Worm (Caenorhabditis elegans) whole organism, L2 larva: Measurements from ENCODE around the gene F22F1.2.

Experiments
- C34F6.9 ChIP-seq: fragments of 150-350 bp; optimal IDR thresholded peaks from 2 replicates; lab custom pipeline; 2014; ENCODE audit warnings: missing biosample characterization, missing genetic modification characterization
- F13H6.1 ChIP-seq: sonication (generic microtip); optimal IDR thresholded peaks from 2 replicates; lab custom pipeline; 2016; ENCODE audit warnings: missing genetic modification characterization, missing compliant biosample characterization
- R02D3.7 ChIP-seq: fragments of 150-350 bp; optimal IDR thresholded peaks from 2 replicates; lab custom pipeline; 2014; ENCODE audit warnings: missing biosample characterization, missing genetic modification characterization
- Y55F3AM.14 ChIP-seq: fragments of 200-800 bp; sonication (Bioruptor generic); optimal IDR thresholded peaks from 2 replicates; lab custom pipeline; 2018; ENCODE audit warnings: mild to moderate bottlenecking, missing genetic modification characterization, missing compliant biosample characterization
- ZK546.5 ChIP-seq: sonication (generic microtip); optimal IDR thresholded peaks from 2 replicates; lab custom pipeline; 2017; ENCODE audit warnings: missing biosample characterization, missing genetic modification characterization
- alr-1 ChIP-seq: fragments of 150-350 bp; optimal IDR thresholded peaks from 2 replicates; lab custom pipeline; 2014; ENCODE audit warnings: missing biosample characterization, missing genetic modification characterization
- aly-2 ChIP-seq: fragments of 150-350 bp; optimal IDR thresholded peaks from 2 replicates; lab custom pipeline; 2014; ENCODE audit warnings: missing biosample characterization, missing genetic modification characterization
- ama-1 ChIP-seq: fragments of 150-350 bp; optimal IDR thresholded peaks from 2 replicates; lab custom pipeline; 2018; ENCODE audit warnings: inconsistent platforms
- blmp-1 ChIP-seq: sonication (generic microtip); optimal IDR thresholded peaks from 2 replicates; lab custom pipeline; 2017; ENCODE audit warnings: missing genetic modification characterization, mild to moderate bottlenecking, missing compliant biosample characterization, antibody characterized with exemption, moderate library complexity; ENCODE audit not compliant: insufficient read depth
- ceh-16 ChIP-seq: fragments of 150-350 bp; optimal IDR thresholded peaks from 2 replicates; lab custom pipeline; 2014; ENCODE audit warnings: missing biosample characterization, missing genetic modification characterization
- crh-2 ChIP-seq: sonication (generic microtip); optimal IDR thresholded peaks from 2 replicates; lab custom pipeline; 2017; ENCODE audit warnings: missing biosample characterization, missing genetic modification characterization
- dmd-4 ChIP-seq: sonication (generic microtip); optimal IDR thresholded peaks from 2 replicates; lab custom pipeline; 2017; ENCODE audit warnings: missing biosample characterization, missing genetic modification characterization
- elt-3 ChIP-seq: sonication (generic microtip); optimal IDR thresholded peaks from 2 replicates; lab custom pipeline; 2017; ENCODE audit warnings: missing biosample characterization, missing genetic modification characterization
- gmeb-1 ChIP-seq: fragments of 150-350 bp; optimal IDR thresholded peaks from 2 replicates; lab custom pipeline; 2014; ENCODE audit warnings: missing biosample characterization, missing genetic modification characterization
- lin-13 ChIP-seq: fragments of 150-350 bp; optimal IDR thresholded peaks from 2 replicates; lab custom pipeline; 2014; ENCODE audit warnings: missing biosample characterization, missing genetic modification reagents, missing genetic modification characterization
- lsy-2 ChIP-seq, 2 experiments: fragments of 150-350 bp in 1 of 2; sonication (generic microtip) in 1 of 2; optimal IDR thresholded peaks; 2 replicates each; lab custom pipeline; 2014 to 2017; ENCODE audit warnings: missing biosample characterization in 2 of 2, missing genetic modification characterization in 2 of 2
- mab-5 ChIP-seq: fragments of 150-350 bp; optimal IDR thresholded peaks from 2 replicates; lab custom pipeline; 2014; ENCODE audit warnings: missing biosample characterization, missing genetic modification characterization
- mdl-1 ChIP-seq, 2 experiments: fragments of 150-350 bp in 1 of 2; sonication (generic microtip) in 1 of 2; optimal IDR thresholded peaks; 2 replicates each; lab custom pipeline; 2017; ENCODE audit warnings: missing biosample characterization in 2 of 2, missing genetic modification characterization in 2 of 2
- nhr-11 ChIP-seq: fragments of 150-350 bp; optimal IDR thresholded peaks from 2 replicates; lab custom pipeline; 2014; ENCODE audit warnings: missing biosample characterization, missing genetic modification characterization
- nhr-129 ChIP-seq: fragments of 150-350 bp; optimal IDR thresholded peaks from 2 replicates; lab custom pipeline; 2014; ENCODE audit warnings: missing biosample characterization, missing genetic modification characterization
- nhr-21 ChIP-seq: fragments of 150-350 bp; optimal IDR thresholded peaks from 2 replicates; lab custom pipeline; 2014; ENCODE audit warnings: missing biosample characterization, missing genetic modification characterization
- nhr-23 ChIP-seq: fragments of 150-350 bp; optimal IDR thresholded peaks from 2 replicates; lab custom pipeline; 2014; ENCODE audit warnings: missing biosample characterization, missing genetic modification reagents, missing genetic modification characterization
- nhr-237 ChIP-seq: fragments of 150-350 bp; optimal IDR thresholded peaks from 2 replicates; lab custom pipeline; 2014; ENCODE audit warnings: missing biosample characterization, missing genetic modification characterization
- nhr-25 ChIP-seq: fragments of 150-350 bp; sonication (generic microtip); optimal IDR thresholded peaks from 3 replicates; lab custom pipeline; 2014; ENCODE audit warnings: missing biosample characterization, missing genetic modification characterization
- nhr-6 ChIP-seq: fragments of 150-350 bp; optimal IDR thresholded peaks from 2 replicates; lab custom pipeline; 2014; ENCODE audit warnings: missing biosample characterization, missing genetic modification characterization
- nhr-77 ChIP-seq: fragments of 150-350 bp; optimal IDR thresholded peaks from 2 replicates; lab custom pipeline; 2014; ENCODE audit warnings: missing biosample characterization, missing genetic modification characterization
- skn-1 ChIP-seq: sonication (generic microtip); optimal IDR thresholded peaks from 2 replicates; lab custom pipeline; 2017; ENCODE audit warnings: missing biosample characterization, missing genetic modification characterization
- sma-3 ChIP-seq: sonication (generic microtip); optimal IDR thresholded peaks from 2 replicates; lab custom pipeline; 2016; ENCODE audit warnings: missing genetic modification reagents, missing genetic modification characterization, missing compliant biosample characterization
- sma-9 ChIP-seq, 2 experiments: fragments of 150-350 bp in 1 of 2; sonication (generic microtip) in 1 of 2; optimal IDR thresholded peaks; 2 replicates each; lab custom pipeline; 2014 to 2016; ENCODE audit warnings: missing genetic modification characterization in 2 of 2, mild to moderate bottlenecking in 1 of 2, missing biosample characterization in 1 of 2, missing compliant biosample characterization in 1 of 2, missing genetic modification reagents in 1 of 2, moderate library complexity in 1 of 2
- snpc-4 ChIP-seq: fragments of 150-350 bp; optimal IDR thresholded peaks from 2 replicates; lab custom pipeline; 2014; ENCODE audit warnings: missing biosample characterization, missing genetic modification characterization
- unc-55 ChIP-seq: fragments of 150-350 bp; sonication (generic microtip); optimal IDR thresholded peaks from 3 replicates; lab custom pipeline; 2014; ENCODE audit warnings: missing biosample characterization, missing genetic modification reagents, missing genetic modification characterization
- unc-62 ChIP-seq: fragments of 150-350 bp; optimal IDR thresholded peaks from 2 replicates; lab custom pipeline; 2014; ENCODE audit warnings: missing biosample characterization, missing genetic modification reagents, missing genetic modification characterization
- zag-1 ChIP-seq: fragments of 150-350 bp; optimal IDR thresholded peaks from 2 replicates; lab custom pipeline; 2014; ENCODE audit warnings: missing biosample characterization, missing genetic modification characterization
- ztf-11 ChIP-seq: sonication (generic microtip); optimal IDR thresholded peaks from 2 replicates; lab custom pipeline; 2017; ENCODE audit warnings: missing biosample characterization, missing genetic modification characterization
- ztf-4 ChIP-seq: fragments of 150-350 bp; optimal IDR thresholded peaks from 2 replicates; lab custom pipeline; 2014; ENCODE audit warnings: missing biosample characterization, missing genetic modification characterization

The F22F1.2 gene

ce11 chrX:8120281-8120680 lies 30.2 kb downstream of the F22F1.2 start:
- no peak for TF ChIP-seq nhr-11 (tag; lab: Kevin White, UChicago)
- no peak for TF ChIP-seq snpc-4 (tag; lab: Kevin White, UChicago)
- no peak for TF ChIP-seq mdl-1 (tag; optimal IDR thresholded peaks at IDR 0.05; lab: Kevin White, UChicago)

ce11 chrX:8117827-8118317 lies 32.6 kb downstream of the F22F1.2 start:
- TF ChIP-seq lin-13 (GFP tag; lab: Kevin White, UChicago) (no peak), snpc-4 (tag; lab: Kevin White, UChicago) (no peak), dmd-4 (tag; lab: Kevin White, UChicago) (no peak), F13H6.1 (tag; lab: Kevin White, UChicago) (no peak), nhr-25 (tag; lab: Kevin White, UChicago) (no peak), nhr-6 (tag; lab: Kevin White, UChicago) (no peak), ztf-11 (no peak), aly-2 (tag; lab: Kevin White, UChicago) (no peak), mab-5 (tag; lab: Kevin White, UChicago) (no peak), ceh-16 (no peak), nhr-129 (tag; lab: Kevin White, UChicago) (no peak), unc-62 (no peak), lsy-2 (tag; optimal IDR thresholded peaks at IDR 0.05; lab: Kevin White, UChicago) (no peak), skn-1 (no peak), crh-2 (no peak), Y55F3AM.14 (GFP tag; lab: Kevin White, UChicago) (no peak), unc-55 (GFP tag; lab: Kevin White, UChicago) (no peak), elt-3 (no peak), blmp-1 (no peak), nhr-237 (tag; lab: Kevin White, UChicago) (no peak)

ce11 chrX:8116157-8116556 lies 34.4 kb downstream of the F22F1.2 start, which contains the start of gene hlh-8:
TSS of gene hlh-8 (plus strand) at chrX:8116457.
- TF ChIP-seq ZK546.5 (tag; lab: Kevin White, UChicago) (no peak), alr-1 (tag; lab: Kevin White, UChicago) (no peak), blmp-1 (no peak), crh-2 (no peak), ama-1 (lab: Kevin White, UChicago) (no peak), unc-55 (GFP tag; lab: Kevin White, UChicago) (no peak), nhr-6 (tag; lab: Kevin White, UChicago) (no peak), nhr-77 (no peak), zag-1 (no peak), nhr-23 (tag; lab: Kevin White, UChicago) (no peak), lin-13 (GFP tag; lab: Kevin White, UChicago) (no peak), R02D3.7 (tag; lab: Kevin White, UChicago) (no peak), ztf-4 (tag; lab: Kevin White, UChicago) (no peak), elt-3 (no peak)

ce11 chrX:8110193-8110592 lies 40.3 kb downstream of the F22F1.2 start, which contains the start of gene K07E3.1:
TSS of gene K07E3.1 (plus strand) at chrX:8110439.
- TF ChIP-seq unc-62 (no peak), ama-1 (lab: Kevin White, UChicago) (no peak), sma-3 (no peak), nhr-25 (tag; lab: Kevin White, UChicago) (no peak), mab-5 (tag; lab: Kevin White, UChicago) (no peak), snpc-4 (tag; lab: Kevin White, UChicago) (no peak), ceh-16 (no peak), blmp-1 (no peak), nhr-11 (tag; lab: Kevin White, UChicago) (no peak), alr-1 (tag; lab: Kevin White, UChicago) (no peak)

- TF ChIP-seq C34F6.9 (peak; percentile 74), sma-9 (GFP tag; optimal IDR thresholded peaks at IDR 0.05; lab: Kevin White, UChicago) (peak; percentile 7), sma-9 (tag; optimal IDR thresholded peaks at IDR 0.05; lab: Kevin White, UChicago) (no peak), nhr-11 (tag; lab: Kevin White, UChicago) (no peak), gmeb-1 (tag; lab: Kevin White, UChicago) (peak; percentile 33), unc-55 (GFP tag; lab: Kevin White, UChicago) (peak; percentile 69), crh-2 (peak; percentile 35), nhr-129 (tag; lab: Kevin White, UChicago) (peak; percentile 51), nhr-21 (tag; lab: Kevin White, UChicago) (no peak), ztf-11 (no peak)
Measured at ce11 chrX:8109531-8109930, 41.0 kb downstream of the F22F1.2 start.
